Worm (Caenorhabditis elegans) whole organism, mixed stage, embryonic: ENCODE measurements around the gene hcp-3.

Experiments
- M03D4.4 ChIP-seq: sonication (generic microtip); optimal IDR thresholded peaks from 2 replicates; lab custom pipeline; 2017; ENCODE audit warnings: mild to moderate bottlenecking, missing genetic modification characterization, missing compliant biosample characterization
- ceh-39 ChIP-seq: fragments of 150-350 bp; optimal IDR thresholded peaks from 2 replicates; lab custom pipeline; 2014; ENCODE audit warnings: missing biosample characterization, missing genetic modification characterization
- ces-1 ChIP-seq: fragments of 150-350 bp; optimal IDR thresholded peaks from 2 replicates; lab custom pipeline; 2014; ENCODE audit warnings: missing biosample characterization, missing genetic modification reagents, missing genetic modification characterization
- ham-2 ChIP-seq: fragments of 200-800 bp; sonication (Bioruptor generic); optimal IDR thresholded peaks from 2 replicates; lab custom pipeline; 2018; ENCODE audit warnings: mild to moderate bottlenecking, missing genetic modification characterization, missing compliant biosample characterization
- hlh-1 ChIP-seq: fragments of 150-350 bp; optimal IDR thresholded peaks from 2 replicates; lab custom pipeline; 2014; ENCODE audit warnings: missing biosample characterization, missing genetic modification reagents, missing genetic modification characterization
- lin-32 ChIP-seq: fragments of 200-800 bp; sonication (Bioruptor generic); optimal IDR thresholded peaks from 2 replicates; lab custom pipeline; 2018; ENCODE audit warnings: mild to moderate bottlenecking, missing genetic modification characterization, missing compliant biosample characterization
- lsy-2 ChIP-seq: fragments of 150-350 bp; optimal IDR thresholded peaks from 2 replicates; lab custom pipeline; 2014; ENCODE audit warnings: missing biosample characterization, missing genetic modification characterization
- mep-1 ChIP-seq: fragments of 150-350 bp; optimal IDR thresholded peaks from 2 replicates; lab custom pipeline; 2017; ENCODE audit warnings: missing biosample characterization, missing genetic modification reagents, missing genetic modification characterization, inconsistent platforms
- nhr-12 ChIP-seq: fragments of 150-350 bp; optimal IDR thresholded peaks from 2 replicates; lab custom pipeline; 2014; ENCODE audit warnings: missing biosample characterization, missing genetic modification characterization
- nhr-76 ChIP-seq: sonication (generic microtip); optimal IDR thresholded peaks from 2 replicates; lab custom pipeline; 2017; ENCODE audit warnings: missing biosample characterization, missing genetic modification characterization
- pha-4 ChIP-seq: fragments of 150-350 bp; optimal IDR thresholded peaks from 2 replicates; lab custom pipeline; 2018; ENCODE audit warnings: missing biosample characterization, missing genetic modification reagents, missing genetic modification characterization
- tbx-8 ChIP-seq: fragments of 200-800 bp; sonication (Bioruptor generic); optimal IDR thresholded peaks from 2 replicates; lab custom pipeline; 2018; ENCODE audit warnings: mild to moderate bottlenecking, missing genetic modification characterization, moderate library complexity, missing compliant biosample characterization
- unc-62 ChIP-seq: fragments of 150-350 bp; optimal IDR thresholded peaks from 2 replicates; lab custom pipeline; 2014; ENCODE audit warnings: missing biosample characterization, missing genetic modification reagents, missing genetic modification characterization
- zip-8 ChIP-seq: fragments of 150-350 bp; optimal IDR thresholded peaks from 2 replicates; lab custom pipeline; 2014; ENCODE audit warnings: missing biosample characterization, missing genetic modification characterization

hcp-3 gene

ce11 chrIII:9568451-9568850 lies 47.8 kb downstream of the hcp-3 start, which contains the start of gene C48B4.13:
Gene C48B4.13 (plus strand): TSS chrIII:9568751.
- no peak for TF ChIP-seq M03D4.4 (tag; lab: Kevin White, UChicago)
- TF ChIP-seq pha-4 = no peak
- TF ChIP-seq unc-62 (GFP tag; lab: Kevin White, UChicago) = no peak
- no peak for TF ChIP-seq lin-32 (GFP tag; lab: Kevin White, UChicago)
- TF ChIP-seq lsy-2 = no peak
- no peak for TF ChIP-seq tbx-8
- no peak for TF ChIP-seq ces-1
- no peak for TF ChIP-seq ham-2
- TF ChIP-seq nhr-12 (tag; lab: Kevin White, UChicago) = no peak
- no peak for TF ChIP-seq nhr-76 (tag; lab: Kevin White, UChicago)
- no peak for TF ChIP-seq zip-8 (tag; lab: Kevin White, UChicago)
- TF ChIP-seq mep-1 (tag; lab: Kevin White, UChicago) = no peak

ce11 chrIII:9565973-9566372 lies 50.3 kb downstream of the hcp-3 start, which contains the start of gene C48B4.11:
Gene C48B4.11 (minus strand): TSS chrIII:9566115.
- TF ChIP-seq ceh-39 (tag; lab: Kevin White, UChicago) (no peak), hlh-1 (tag; lab: Kevin White, UChicago) (no peak)
